Worm (Caenorhabditis elegans) whole organism, L4 larva: ENCODE data around the gene emg-1.
A peak's percentile ranks its signal among the peaks of the same experiment; 100 is the strongest.

Source experiments
- D1046.2 ChIP-seq: fragments of 200-800 bp; sonication (Bioruptor generic); IDR thresholded peaks from 2 replicates; pipeline ENCODE4 v1.3.6; 2022; ENCODE audit warnings: missing genetic modification characterization, missing compliant biosample characterization
- T20F7.1 ChIP-seq: fragments of 200-800 bp; sonication (Bioruptor generic); optimal IDR thresholded peaks from 2 replicates; lab custom pipeline; 2018; ENCODE audit warnings: mild to moderate bottlenecking, missing genetic modification characterization, missing compliant biosample characterization
- T26A8.4 ChIP-seq: fragments of 200-800 bp; sonication (Bioruptor generic); IDR thresholded peaks from 2 replicates; pipeline ENCODE4 v1.3.6; 2022; ENCODE audit warnings: missing genetic modification characterization, missing compliant biosample characterization
- aha-1 ChIP-seq: fragments of 150-350 bp; peaks from one replicate; lab custom pipeline; 2014; ENCODE audit warnings: missing biosample characterization, missing genetic modification characterization
- arid-1 ChIP-seq: fragments of 200-800 bp; sonication (Bioruptor generic); conservative IDR thresholded peaks from 2 replicates; pipeline ENCODE4 v1.3.6; 2022; ENCODE audit warnings: missing genetic modification reagents, missing genetic modification characterization, missing compliant biosample characterization
- attf-4 ChIP-seq: sonication (generic microtip); optimal IDR thresholded peaks from 3 replicates; lab custom pipeline; 2017; ENCODE audit warnings: missing biosample characterization, missing genetic modification characterization
- ceh-44 ChIP-seq: fragments of 200-800 bp; sonication (Bioruptor generic); IDR thresholded peaks from 2 replicates; pipeline ENCODE4 v1.3.6; 2022; ENCODE audit warnings: missing genetic modification reagents, missing genetic modification characterization, missing compliant biosample characterization
- ctbp-1 ChIP-seq: fragments of 200-800 bp; sonication (Bioruptor generic); IDR thresholded peaks from 2 replicates; pipeline ENCODE4 v1.3.6; 2022; ENCODE audit warnings: missing genetic modification reagents, missing genetic modification characterization, missing compliant biosample characterization
- daf-12 ChIP-seq: fragments of 150-350 bp; optimal IDR thresholded peaks from 2 replicates; lab custom pipeline; 2014; ENCODE audit warnings: missing biosample characterization, missing genetic modification reagents, missing genetic modification characterization
- daf-16 ChIP-seq, 3 experiments: sonication (generic microtip); optimal IDR thresholded peaks; 2 replicates each; lab custom pipeline; 2016 to 2017; ENCODE audit warnings: missing genetic modification characterization in 3 of 3, missing genetic modification reagents in 3 of 3, mild to moderate bottlenecking in 2 of 3, missing compliant biosample characterization in 2 of 3, missing biosample characterization in 1 of 3, moderate library complexity in 1 of 3
- dmd-6 ChIP-seq: fragments of 200-800 bp; sonication (Bioruptor generic); IDR thresholded peaks from 2 replicates; pipeline ENCODE4 v1.3.6; 2022; ENCODE audit warnings: missing genetic modification reagents, missing genetic modification characterization, missing compliant biosample characterization
- dmd-8 ChIP-seq: fragments of 200-800 bp; sonication (Bioruptor generic); IDR thresholded peaks from 2 replicates; pipeline ENCODE4 v1.3.6; 2022; ENCODE audit warnings: missing genetic modification characterization, missing compliant biosample characterization
- dmd-9 ChIP-seq: fragments of 200-800 bp; sonication (Bioruptor generic); IDR thresholded peaks from 2 replicates; pipeline ENCODE4 v1.3.6; 2022; ENCODE audit warnings: missing genetic modification reagents, missing genetic modification characterization, missing compliant biosample characterization
- duxl-1 ChIP-seq: sonication (generic microtip); optimal IDR thresholded peaks from 2 replicates; lab custom pipeline; 2016; ENCODE audit warnings: mild to moderate bottlenecking, missing genetic modification characterization, moderate library complexity, missing compliant biosample characterization; ENCODE audit not compliant: poor library complexity
- dve-1 ChIP-seq: sonication (generic microtip); optimal IDR thresholded peaks from 2 replicates; lab custom pipeline; 2017; ENCODE audit warnings: antibody characterized with exemption, mild to moderate bottlenecking, missing genetic modification characterization, missing compliant biosample characterization; ENCODE audit not compliant: insufficient read depth
- hlh-11 ChIP-seq: fragments of 200-800 bp; sonication (Bioruptor generic); optimal IDR thresholded peaks from 2 replicates; lab custom pipeline; 2018; ENCODE audit warnings: mild to moderate bottlenecking, missing genetic modification characterization, missing compliant biosample characterization
- hlh-30 ChIP-seq: sonication (generic microtip); optimal IDR thresholded peaks from 2 replicates; lab custom pipeline; 2017; ENCODE audit warnings: antibody characterized with exemption, mild to moderate bottlenecking, missing genetic modification characterization, missing compliant biosample characterization; ENCODE audit not compliant: insufficient read depth
- hmg-1.1 ChIP-seq: fragments of 200-800 bp; sonication (Bioruptor generic); IDR thresholded peaks from 2 replicates; pipeline ENCODE4 v1.3.6; 2022; ENCODE audit warnings: missing genetic modification reagents, missing genetic modification characterization, missing compliant biosample characterization
- lin-1 ChIP-seq: fragments of 200-800 bp; sonication (Bioruptor generic); IDR thresholded peaks from 2 replicates; pipeline ENCODE4 v1.3.6; 2022; ENCODE audit warnings: missing genetic modification reagents, missing genetic modification characterization, missing compliant biosample characterization
- lin-39 ChIP-seq: fragments of 150-350 bp; optimal IDR thresholded peaks from 2 replicates; lab custom pipeline; 2014; ENCODE audit warnings: missing biosample characterization, missing genetic modification reagents, missing genetic modification characterization
- madf-9 ChIP-seq: fragments of 200-800 bp; sonication (Bioruptor generic); conservative IDR thresholded peaks from 2 replicates; pipeline ENCODE4 v1.3.6; 2022; ENCODE audit warnings: missing genetic modification reagents, missing genetic modification characterization, missing compliant biosample characterization
- mxl-2 ChIP-seq: fragments of 200-800 bp; sonication (Bioruptor generic); conservative IDR thresholded peaks from 2 replicates; pipeline ENCODE4 v1.3.6; 2022; ENCODE audit warnings: missing genetic modification reagents, missing genetic modification characterization, missing compliant biosample characterization
- mxl-3 ChIP-seq: fragments of 200-800 bp; sonication (Bioruptor generic); optimal IDR thresholded peaks from 2 replicates; lab custom pipeline; 2018; ENCODE audit warnings: mild to moderate bottlenecking, missing genetic modification characterization, missing compliant biosample characterization
- nhr-102 ChIP-seq: sonication (generic microtip); optimal IDR thresholded peaks from 2 replicates; lab custom pipeline; 2016; ENCODE audit warnings: mild to moderate bottlenecking, missing genetic modification characterization, moderate library complexity, missing compliant biosample characterization
- nhr-28 ChIP-seq: fragments of 150-350 bp; optimal IDR thresholded peaks from 2 replicates; lab custom pipeline; 2014; ENCODE audit warnings: missing biosample characterization, missing genetic modification characterization
- nhr-41 ChIP-seq: fragments of 200-800 bp; sonication (Bioruptor generic); IDR thresholded peaks from 2 replicates; pipeline ENCODE4 v1.3.6; 2022; ENCODE audit warnings: missing genetic modification reagents, missing genetic modification characterization, missing compliant biosample characterization
- nhr-42 ChIP-seq: fragments of 200-800 bp; sonication (Bioruptor generic); IDR thresholded peaks from 2 replicates; pipeline ENCODE4 v1.3.6; 2022; ENCODE audit warnings: missing genetic modification characterization, missing compliant biosample characterization
- nhr-48 ChIP-seq: sonication (generic microtip); optimal IDR thresholded peaks from 2 replicates; lab custom pipeline; 2016; ENCODE audit warnings: mild to moderate bottlenecking, missing genetic modification characterization, missing compliant biosample characterization
- nhr-76 ChIP-seq: fragments of 150-350 bp; optimal IDR thresholded peaks from 2 replicates; lab custom pipeline; 2014; ENCODE audit warnings: missing biosample characterization, missing genetic modification characterization
- nhr-77 ChIP-seq: fragments of 150-350 bp; optimal IDR thresholded peaks from 2 replicates; lab custom pipeline; 2014; ENCODE audit warnings: missing biosample characterization, missing genetic modification characterization
- saeg-2 ChIP-seq: fragments of 200-800 bp; sonication (Bioruptor generic); IDR thresholded peaks from 2 replicates; pipeline ENCODE4 v1.3.6; 2022; ENCODE audit warnings: missing genetic modification reagents, missing genetic modification characterization, missing compliant biosample characterization
- sdz-12 ChIP-seq: fragments of 200-800 bp; sonication (Bioruptor generic); optimal IDR thresholded peaks from 2 replicates; lab custom pipeline; 2018; ENCODE audit warnings: mild to moderate bottlenecking, missing genetic modification characterization, missing compliant biosample characterization
- snpc-1.2 ChIP-seq: fragments of 200-800 bp; sonication (Bioruptor generic); IDR thresholded peaks from 2 replicates; pipeline ENCODE4 v1.3.6; 2022; ENCODE audit warnings: missing genetic modification reagents, missing genetic modification characterization, missing compliant biosample characterization
- spr-3 ChIP-seq: fragments of 200-800 bp; sonication (Bioruptor generic); optimal IDR thresholded peaks from 2 replicates; lab custom pipeline; 2018; ENCODE audit warnings: mild to moderate bottlenecking, missing genetic modification characterization, missing compliant biosample characterization
- unc-39 ChIP-seq: sonication (generic microtip); optimal IDR thresholded peaks from 2 replicates; lab custom pipeline; 2017; ENCODE audit warnings: missing biosample characterization, missing genetic modification characterization
- unc-62 ChIP-seq, 3 experiments: fragments of 150-350 bp in 1 of 3; sonication (generic microtip); optimal IDR thresholded peaks in 2 of 3; peaks in 1 of 3; 1 replicate in 1 of 3; 2 replicates in 2 of 3; lab custom pipeline; 2014 to 2017; ENCODE audit warnings: missing biosample characterization in 3 of 3, missing genetic modification characterization in 3 of 3, missing genetic modification reagents in 3 of 3, missing genotype in 1 of 3
- zag-1 ChIP-seq: fragments of 150-350 bp; optimal IDR thresholded peaks from 2 replicates; lab custom pipeline; 2014; ENCODE audit warnings: missing biosample characterization, missing genetic modification characterization
- zfp-2 ChIP-seq: sonication (generic microtip); optimal IDR thresholded peaks from 2 replicates; lab custom pipeline; 2016; ENCODE audit warnings: mild to moderate bottlenecking, missing genetic modification characterization, missing compliant biosample characterization
- zfp-3 ChIP-seq: fragments of 200-800 bp; sonication (Bioruptor generic); conservative IDR thresholded peaks from 2 replicates; pipeline ENCODE4 v1.3.6; 2022; ENCODE audit warnings: missing genetic modification reagents, missing genetic modification characterization, missing compliant biosample characterization
- zip-11 ChIP-seq: fragments of 200-800 bp; sonication (Bioruptor generic); IDR thresholded peaks from 2 replicates; pipeline ENCODE4 v1.3.6; 2022; ENCODE audit warnings: missing genetic modification characterization, missing compliant biosample characterization
- zip-2 ChIP-seq: fragments of 150-350 bp; optimal IDR thresholded peaks from 2 replicates; lab custom pipeline; 2014; ENCODE audit warnings: missing biosample characterization, missing genetic modification characterization
- ztf-11 ChIP-seq: fragments of 150-350 bp; optimal IDR thresholded peaks from 2 replicates; lab custom pipeline; 2014; ENCODE audit warnings: missing biosample characterization, missing genetic modification characterization
- ztf-7 ChIP-seq: fragments of 150-350 bp; optimal IDR thresholded peaks from 2 replicates; lab custom pipeline; 2014; ENCODE audit warnings: missing biosample characterization, missing genetic modification characterization

The emg-1 gene

ce11 chrIII:10666640-10667039 is 17.3 kb downstream of the emg-1 start:
- TF ChIP-seq T26A8.4 (no peak), ceh-44 (no peak), nhr-28 (tag; lab: Kevin White, UChicago) (no peak), zag-1 (no peak), D1046.2 (no peak), attf-4 (tag; lab: Kevin White, UChicago) (no peak), nhr-77 (no peak), zfp-3 (GFP tag; lab: Robert Waterston, UW) (no peak), dmd-9 (GFP tag; lab: Robert Waterston, UW) (no peak), unc-62 (GFP tag; optimal IDR thresholded peaks at IDR 0.05 in 1 of 2; lab: Kevin White, UChicago) (peak in 1 of 2 experiments; percentile 26), unc-62 (tag; optimal IDR thresholded peaks at IDR 0.05; lab: Kevin White, UChicago) (no peak), hmg-1.1 (GFP tag; lab: Robert Waterston, UW) (0 out of 2 replicates have a peak, but pooled peaks have one; percentile 8), snpc-1.2 (GFP tag; lab: Robert Waterston, UW) (0 out of 2 replicates have a peak, but pooled peaks have one; percentile 28), mxl-2 (no peak), dmd-6 (GFP tag; lab: Robert Waterston, UW) (no peak)

- TF ChIP-seq aha-1 (peak; percentile 24), zip-11 (GFP tag; lab: Robert Waterston, UW) (no peak), spr-3 (GFP tag; lab: Kevin White, UChicago) (no peak), hlh-30 (tag; lab: Kevin White, UChicago) (peak; percentile 5), mxl-3 (GFP tag; lab: Kevin White, UChicago) (no peak), unc-62 (GFP tag; optimal IDR thresholded peaks at IDR 0.05 in 1 of 2; lab: Kevin White, UChicago) (peak in 1 of 2 experiments; percentile 40), unc-62 (tag; optimal IDR thresholded peaks at IDR 0.05; lab: Kevin White, UChicago) (no peak), hlh-11 (tag; lab: Kevin White, UChicago) (no peak), arid-1 (no peak)
These were observed 22.6 kb downstream of the emg-1 start for ce11 chrIII:10671894-10672293.

ce11 chrIII:10678971-10679370 is 29.7 kb downstream of the emg-1 start, which contains the start of gene Y39A1A.16:
TSS of gene Y39A1A.16 (plus strand) at chrIII:10679271.
- no peak for TF ChIP-seq zag-1
- no peak for TF ChIP-seq saeg-2 (GFP tag; lab: Robert Waterston, UW)
- no peak for TF ChIP-seq ztf-11
- no peak for TF ChIP-seq unc-39 (tag; lab: Kevin White, UChicago)
- no peak for TF ChIP-seq nhr-48 (tag; lab: Kevin White, UChicago)
- TF ChIP-seq nhr-102 = no peak
- TF ChIP-seq mxl-3 (GFP tag; lab: Kevin White, UChicago) = no peak
- TF ChIP-seq dve-1 (tag; lab: Kevin White, UChicago) = no peak
- no peak for TF ChIP-seq zfp-2 (tag; lab: Kevin White, UChicago)
- no peak for TF ChIP-seq nhr-28 (tag; lab: Kevin White, UChicago)
- TF ChIP-seq daf-16 (GFP tag; optimal IDR thresholded peaks at IDR 0.05; lab: Kevin White, UChicago) = no peak
- TF ChIP-seq daf-16 (tag; optimal IDR thresholded peaks at IDR 0.05; lab: Kevin White, UChicago) = no peak
- no peak for TF ChIP-seq D1046.2
- TF ChIP-seq, all 104 proteins: peak for 0

ce11 chrIII:10689057-10689456 is 39.7 kb downstream of the emg-1 start, which contains the start of gene Y39A1A.31:
TSS of gene Y39A1A.31 (minus strand) at chrIII:10689157.
- TF ChIP-seq aha-1 (peak; percentile 64), attf-4 (tag; lab: Kevin White, UChicago) (no peak), madf-9 (GFP tag; lab: Robert Waterston, UW) (no peak), sdz-12 (GFP tag; lab: Kevin White, UChicago) (no peak), hlh-11 (tag; lab: Kevin White, UChicago) (no peak)

ce11 chrIII:10691019-10691418 is 41.7 kb downstream of the emg-1 start, which contains the start of gene Y39A1A.17:
TSS of gene Y39A1A.17 (minus strand) at chrIII:10691119.
- TF ChIP-seq nhr-42 (GFP tag; lab: Robert Waterston, UW) (no peak), nhr-28 (tag; lab: Kevin White, UChicago) (no peak), dmd-8 (GFP tag; lab: Robert Waterston, UW) (no peak), ztf-7 (tag; lab: Kevin White, UChicago) (no peak), zip-2 (tag; lab: Kevin White, UChicago) (no peak), ctbp-1 (no peak), duxl-1 (no peak), nhr-76 (tag; lab: Kevin White, UChicago) (no peak), daf-12 (tag; lab: Kevin White, UChicago) (no peak), mxl-3 (GFP tag; lab: Kevin White, UChicago) (no peak), lin-39 (tag; lab: Kevin White, UChicago) (no peak), T20F7.1 (GFP tag; lab: Kevin White, UChicago) (no peak), nhr-41 (GFP tag; lab: Robert Waterston, UW) (no peak), lin-1 (GFP tag; lab: Robert Waterston, UW) (no peak), hlh-30 (tag; lab: Kevin White, UChicago) (no peak)
